Fruit fly (Drosophila melanogaster): Measurements from ENCODE around the gene mst.

DNA sequence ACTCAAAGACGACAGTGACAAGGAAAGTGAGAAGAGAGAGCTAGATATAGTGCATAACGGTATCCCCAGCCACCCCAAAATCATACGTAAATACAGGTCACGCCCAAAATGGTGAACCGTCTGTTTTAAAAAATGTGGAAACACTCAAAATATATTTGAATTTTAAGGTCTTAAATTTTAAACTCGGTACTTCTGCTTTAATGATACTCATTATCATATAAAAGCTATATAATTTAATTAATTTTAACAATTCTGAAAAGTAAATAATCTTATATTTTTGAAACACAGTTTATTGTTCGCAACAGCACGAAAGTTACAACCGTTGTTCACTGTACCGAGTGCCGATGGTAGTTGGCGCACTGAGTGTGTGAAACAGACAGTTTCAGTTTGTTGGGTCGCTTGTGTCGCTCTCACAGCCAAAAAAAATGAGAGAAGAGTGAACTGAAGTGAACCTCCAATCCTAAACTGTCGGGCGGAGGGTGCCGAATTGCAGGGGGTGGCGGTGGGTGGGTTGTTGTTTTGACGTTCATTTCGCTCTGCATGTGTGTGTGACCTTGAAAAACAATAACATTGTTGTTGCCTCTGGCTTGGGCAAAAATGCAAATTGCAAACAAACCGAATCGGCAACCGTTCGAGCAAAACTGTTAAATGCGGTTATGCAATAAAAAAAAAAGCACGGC, 22.3 kb upstream of the mst start:
- TF ChIP-seq Myc (optimal IDR thresholded peaks at IDR 0.05), result no peak
- TF ChIP-seq ttk (optimal IDR thresholded peaks at IDR 0.05), result no peak

Measured in Kc167 (cell line).